Worm (Caenorhabditis elegans) whole organism, L4 larva: ENCODE measurements around the gene C35D10.1.
A peak's percentile ranks its signal among the peaks of the same experiment; 100 is the strongest.

Source experiments
- T20F7.1 ChIP-seq: fragments of 200-800 bp; sonication (Bioruptor generic); optimal IDR thresholded peaks from 2 replicates; lab custom pipeline; 2018; ENCODE audit warnings: mild to moderate bottlenecking, missing genetic modification characterization, missing compliant biosample characterization
- ceh-44 ChIP-seq: fragments of 200-800 bp; sonication (Bioruptor generic); IDR thresholded peaks from 2 replicates; pipeline ENCODE4 v1.3.6; 2022; ENCODE audit warnings: missing genetic modification reagents, missing genetic modification characterization, missing compliant biosample characterization
- ceh-82 ChIP-seq: sonication (generic microtip); optimal IDR thresholded peaks from 2 replicates; lab custom pipeline; 2017; ENCODE audit warnings: missing biosample characterization, missing genetic modification characterization
- dmd-9 ChIP-seq: fragments of 200-800 bp; sonication (Bioruptor generic); IDR thresholded peaks from 2 replicates; pipeline ENCODE4 v1.3.6; 2022; ENCODE audit warnings: missing genetic modification reagents, missing genetic modification characterization, missing compliant biosample characterization
- dve-1 ChIP-seq: sonication (generic microtip); optimal IDR thresholded peaks from 2 replicates; lab custom pipeline; 2017; ENCODE audit warnings: antibody characterized with exemption, mild to moderate bottlenecking, missing genetic modification characterization, missing compliant biosample characterization; ENCODE audit not compliant: insufficient read depth
- lir-3 ChIP-seq: sonication (generic microtip); optimal IDR thresholded peaks from 2 replicates; lab custom pipeline; 2016; ENCODE audit warnings: mild to moderate bottlenecking, missing genetic modification characterization, missing compliant biosample characterization
- lsy-2 ChIP-seq, 2 experiments: fragments of 150-350 bp in 1 of 2; sonication (generic microtip) in 1 of 2; optimal IDR thresholded peaks; 2 replicates each; lab custom pipeline; 2014 to 2017; ENCODE audit warnings: missing biosample characterization in 2 of 2, missing genetic modification characterization in 2 of 2
- nhr-11 ChIP-seq: fragments of 150-350 bp; optimal IDR thresholded peaks from 2 replicates; lab custom pipeline; 2014; ENCODE audit warnings: missing biosample characterization, missing genetic modification characterization
- pha-4 ChIP-seq, 2 experiments: fragments of 150-350 bp in 1 of 2; fragments of 200-800 bp in 1 of 2; sonication (Bioruptor generic) in 1 of 2; IDR thresholded peaks in 1 of 2; optimal IDR thresholded peaks in 1 of 2; 2 replicates each; pipeline versions ENCODE4 v1.3.6 to Lab custom; 2014 to 2022; ENCODE audit warnings: missing genetic modification characterization in 2 of 2, missing genetic modification reagents in 2 of 2, missing biosample characterization in 1 of 2, missing compliant biosample characterization in 1 of 2
- unc-62 ChIP-seq, 3 experiments: fragments of 150-350 bp in 1 of 3; sonication (generic microtip); optimal IDR thresholded peaks in 2 of 3; peaks in 1 of 3; 1 replicate in 1 of 3; 2 replicates in 2 of 3; lab custom pipeline; 2014 to 2017; ENCODE audit warnings: missing biosample characterization in 3 of 3, missing genetic modification characterization in 3 of 3, missing genetic modification reagents in 3 of 3, missing genotype in 1 of 3
- ztf-11 ChIP-seq: fragments of 150-350 bp; optimal IDR thresholded peaks from 2 replicates; lab custom pipeline; 2014; ENCODE audit warnings: missing biosample characterization, missing genetic modification characterization

DNA sequence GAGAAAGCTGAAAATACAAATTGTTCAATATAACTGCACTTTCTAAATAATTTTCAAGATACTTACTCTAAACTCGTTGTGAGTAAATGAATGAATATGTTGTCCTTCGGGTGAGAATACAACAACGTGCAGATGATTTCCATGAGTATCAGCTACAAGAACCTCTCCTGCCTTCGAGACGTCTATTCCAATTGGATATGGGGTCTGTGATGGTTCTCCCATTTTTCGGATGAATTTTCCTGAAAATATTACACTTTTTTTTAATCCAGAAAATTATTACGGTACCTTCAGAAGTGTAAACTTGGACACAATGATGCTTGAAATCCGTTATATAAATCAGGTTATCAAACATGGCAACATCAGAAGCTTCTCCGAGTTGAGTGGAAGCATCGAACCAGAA lies 15.8 kb downstream of the C35D10.1 start:
- TF ChIP-seq lsy-2 (tag; optimal IDR thresholded peaks at IDR 0.05; lab: Kevin White, UChicago) (no peak), dve-1 (no peak), ztf-11 (no peak), ceh-44 (GFP tag; lab: Robert Waterston, UW) (no peak), lir-3 (tag; lab: Kevin White, UChicago) (no peak), T20F7.1 (GFP tag; lab: Kevin White, UChicago) (no peak), nhr-11 (tag; lab: Kevin White, UChicago) (no peak), pha-4 (GFP tag; IDR thresholded peaks at IDR 0.05; lab: Robert Waterston, UW) (no peak), pha-4 (tag; optimal IDR thresholded peaks at IDR 0.05; lab: Kevin White, UChicago) (no peak), unc-62 (GFP tag; optimal IDR thresholded peaks at IDR 0.05 in 1 of 2; lab: Kevin White, UChicago) (peak in 1 of 2 experiments; percentile 91), unc-62 (tag; optimal IDR thresholded peaks at IDR 0.05; lab: Kevin White, UChicago) (no peak), ceh-82 (tag; lab: Kevin White, UChicago) (no peak), dmd-9 (GFP tag; lab: Robert Waterston, UW) (no peak)
